Worm (Caenorhabditis elegans): ENCODE data around the gene jmjd-3.3.

jmjd-3.3 gene

DNA sequence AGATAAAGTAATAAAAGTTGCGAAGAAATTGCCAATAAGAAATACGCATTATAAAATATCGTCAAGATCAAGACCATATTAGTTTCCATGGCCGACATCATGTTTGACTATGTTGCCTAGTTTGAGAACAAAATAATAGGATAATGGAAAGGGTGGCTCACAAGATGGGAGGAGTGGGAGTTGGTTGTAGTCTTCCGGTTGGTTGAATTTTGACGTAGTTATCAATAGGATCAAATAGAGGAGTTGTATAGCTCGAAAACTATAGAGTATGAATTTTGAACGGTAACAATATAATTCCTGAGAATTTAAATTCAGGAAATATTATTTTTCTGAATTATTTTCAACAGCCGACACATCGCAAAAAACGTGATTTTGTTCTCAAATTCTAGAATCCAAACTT, 45.5 kb downstream of the jmjd-3.3 start, which contains the start of gene srd-50:
srd-50 (minus strand) TSS at position 101 of the 400 bp plus-strand sequence.
- TF ChIP-seq zag-1 (tag; optimal IDR thresholded peaks at IDR 0.05) (no peak), nhr-10 (tag; optimal IDR thresholded peaks at IDR 0.05) (no peak), mab-5 (tag; optimal IDR thresholded peaks at IDR 0.05) (no peak), gmeb-1 (tag; optimal IDR thresholded peaks at IDR 0.05) (no peak), ztf-1 (GFP tag; conservative IDR thresholded peaks at IDR 0.05) (no peak), ztf-4 (tag; optimal IDR thresholded peaks at IDR 0.05) (no peak), nhr-21 (tag; optimal IDR thresholded peaks at IDR 0.05) (no peak)

DNA sequence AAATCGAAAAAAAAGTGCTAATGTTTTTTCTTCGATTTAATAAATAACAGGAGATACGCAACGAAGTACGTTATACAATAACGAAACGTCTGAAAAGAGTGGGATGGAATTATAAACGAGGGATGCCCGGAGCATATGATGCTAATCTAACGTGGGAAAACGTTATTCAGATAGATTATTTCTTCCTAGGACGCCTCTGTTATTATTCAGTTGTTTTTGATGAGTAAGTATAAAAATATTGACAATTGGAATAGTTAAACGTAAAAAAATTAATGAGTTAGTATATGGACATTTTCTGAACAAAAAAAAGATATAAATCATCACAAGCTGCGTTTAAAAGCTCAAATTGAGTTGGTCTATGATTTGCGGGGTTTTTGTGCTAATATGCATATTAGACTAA, 48.6 kb downstream of the jmjd-3.3 start, which contains the start of gene srd-51:
srd-51 (minus strand) TSS at position 101 of the 400 bp plus-strand sequence.
- TF ChIP-seq skn-1 (tag; optimal IDR thresholded peaks at IDR 0.05), result no peak
- TF ChIP-seq mab-5 (tag; optimal IDR thresholded peaks at IDR 0.05), result no peak
- TF ChIP-seq ZK546.5 (tag; optimal IDR thresholded peaks at IDR 0.05), result no peak
- TF ChIP-seq zag-1 (tag; optimal IDR thresholded peaks at IDR 0.05), result no peak
- TF ChIP-seq nhr-23 (tag; optimal IDR thresholded peaks at IDR 0.05), result no peak
- TF ChIP-seq nhr-10 (tag; optimal IDR thresholded peaks at IDR 0.05), result no peak
- no peak for TF ChIP-seq blmp-1 (tag; optimal IDR thresholded peaks at IDR 0.05; ENCODE audit: insufficient read depth)
- TF ChIP-seq nhr-25 (tag; optimal IDR thresholded peaks at IDR 0.05), result no peak
- no peak for TF ChIP-seq mdl-1 (tag; optimal IDR thresholded peaks at IDR 0.05)
- no peak for TF ChIP-seq egl-27 (tag; optimal IDR thresholded peaks at IDR 0.05)
- no peak for TF ChIP-seq nhr-129 (tag; optimal IDR thresholded peaks at IDR 0.05)
- TF ChIP-seq lsy-2 (tag; optimal IDR thresholded peaks at IDR 0.05), result no peak
- TF ChIP-seq nhr-77 (tag; optimal IDR thresholded peaks at IDR 0.05), result no peak
- no peak for TF ChIP-seq R02D3.7 (tag; optimal IDR thresholded peaks at IDR 0.05)
- no peak for TF ChIP-seq crh-2 (tag; optimal IDR thresholded peaks at IDR 0.05)
- no peak for TF ChIP-seq elt-1 (tag; optimal IDR thresholded peaks at IDR 0.05)
- no peak for TF ChIP-seq Y55F3AM.14 (GFP tag; optimal IDR thresholded peaks at IDR 0.05)
- no peak for TF ChIP-seq alr-1 (tag; optimal IDR thresholded peaks at IDR 0.05)

Measured in whole organism, L2 larva.